Fruit fly (Drosophila melanogaster) whole organism, prepupa: ENCODE results near the gene wnd.

Experiments
- CG10631 ChIP-seq: fragments of 200-800 bp; sonication (Bioruptor generic); optimal IDR thresholded peaks from 2 replicates; lab custom pipeline; 2016; ENCODE audit warnings: missing biosample characterization, missing genetic modification characterization
- CG10669 ChIP-seq: fragments of 200-800 bp; sonication (Bioruptor generic); optimal IDR thresholded peaks from 3 replicates; lab custom pipeline; 2018; ENCODE audit warnings: missing biosample characterization, mild to moderate bottlenecking, missing genetic modification characterization, moderate library complexity
- CG11294 ChIP-seq: fragments of 200-800 bp; sonication (Bioruptor generic); IDR thresholded peaks from 2 replicates; pipeline ENCODE4 v1.3.6; 2022; ENCODE audit warnings: missing biosample characterization, missing genetic modification characterization
- CG11762 ChIP-seq: fragments of 200-800 bp; sonication (Bioruptor generic); optimal IDR thresholded peaks from 3 replicates; lab custom pipeline; 2016; ENCODE audit warnings: missing biosample characterization, missing genetic modification characterization; ENCODE audit not compliant: insufficient read depth
- CG11902 ChIP-seq: fragments of 200-800 bp; sonication (Bioruptor generic); optimal IDR thresholded peaks from 3 replicates; lab custom pipeline; 2016; ENCODE audit warnings: missing biosample characterization, missing genetic modification characterization
- CG15336 ChIP-seq: fragments of 200-800 bp; sonication (Bioruptor generic); IDR thresholded peaks from 2 replicates; pipeline ENCODE4 v1.3.6; 2022; ENCODE audit warnings: missing biosample characterization, missing genetic modification characterization
- CG1621 ChIP-seq: fragments of 200-800 bp; sonication (Bioruptor generic); optimal IDR thresholded peaks from 3 replicates; lab custom pipeline; 2018; ENCODE audit warnings: missing biosample characterization, mild to moderate bottlenecking, missing genetic modification characterization
- CG16779 ChIP-seq: fragments of 200-800 bp; sonication (Bioruptor generic); optimal IDR thresholded peaks from 3 replicates; lab custom pipeline; 2017; ENCODE audit warnings: missing biosample characterization, mild to moderate bottlenecking, missing genetic modification characterization
- CG3032 ChIP-seq: fragments of 200-800 bp; optimal IDR thresholded peaks from 2 replicates; lab custom pipeline; 2019; ENCODE audit warnings: missing biosample characterization, mild to moderate bottlenecking, missing genetic modification characterization, moderate library complexity
- CG34406 ChIP-seq: fragments of 200-800 bp; sonication (Bioruptor generic); optimal IDR thresholded peaks from 3 replicates; lab custom pipeline; 2016; ENCODE audit warnings: missing biosample characterization, missing genetic modification characterization
- CG4318 ChIP-seq: fragments of 200-800 bp; sonication (Bioruptor generic); optimal IDR thresholded peaks from 3 replicates; lab custom pipeline; 2017; ENCODE audit warnings: missing biosample characterization, mild to moderate bottlenecking, missing genetic modification characterization
- CG6163 ChIP-seq: fragments of 200-800 bp; sonication (Bioruptor generic); IDR thresholded peaks from 3 replicates; pipeline ENCODE4 v1.3.6; 2022; ENCODE audit warnings: missing biosample characterization, missing genetic modification characterization
- CG6792 ChIP-seq: fragments of 200-800 bp; sonication (Bioruptor generic); optimal IDR thresholded peaks from 3 replicates; lab custom pipeline; 2016; ENCODE audit warnings: missing biosample characterization, missing genetic modification characterization
- CG6854 ChIP-seq: fragments of 200-800 bp; sonication (Bioruptor generic); optimal IDR thresholded peaks from 2 replicates; lab custom pipeline; 2017; ENCODE audit warnings: missing biosample characterization, mild to moderate bottlenecking, missing genetic modification characterization
- CG7368 ChIP-seq: fragments of 200-800 bp; sonication (Bioruptor generic); optimal IDR thresholded peaks from 3 replicates; lab custom pipeline; 2016; ENCODE audit warnings: missing biosample characterization, missing genetic modification characterization
- CG8632 ChIP-seq: fragments of 200-800 bp; sonication (Bioruptor generic); optimal IDR thresholded peaks from 3 replicates; lab custom pipeline; 2016; ENCODE audit warnings: missing biosample characterization, missing genetic modification characterization
- CG9139 ChIP-seq: fragments of 200-800 bp; sonication (Bioruptor generic); optimal IDR thresholded peaks from 3 replicates; lab custom pipeline; 2017; ENCODE audit warnings: missing biosample characterization, mild to moderate bottlenecking, missing genetic modification characterization
- Eip78C ChIP-seq: fragments of 200-800 bp; sonication (Bioruptor generic); peaks from one replicate; lab custom pipeline; 2016; ENCODE audit warnings: missing biosample characterization, missing genetic modification characterization
- Eip93F ChIP-seq: fragments of 200-800 bp; sonication (Bioruptor generic); optimal IDR thresholded peaks from 2 replicates; lab custom pipeline; 2016; ENCODE audit warnings: missing biosample characterization, mild to moderate bottlenecking, missing genetic modification characterization
- Ets21C ChIP-seq: fragments of 200-800 bp; sonication (Bioruptor generic); optimal IDR thresholded peaks from 3 replicates; lab custom pipeline; 2016; ENCODE audit warnings: missing biosample characterization, missing genetic modification characterization
- Ets96B ChIP-seq: fragments of 200-800 bp; optimal IDR thresholded peaks from 2 replicates; lab custom pipeline; 2019; ENCODE audit warnings: missing biosample characterization, mild to moderate bottlenecking, missing genetic modification characterization, moderate library complexity
- Gug ChIP-seq: fragments of 200-800 bp; sonication (Bioruptor generic); IDR thresholded peaks from 2 replicates; pipeline ENCODE4 v1.3.6; 2022; ENCODE audit warnings: missing biosample characterization, missing genetic modification characterization
- Hr38 ChIP-seq: sonication (Bioruptor generic); optimal IDR thresholded peaks from 2 replicates; lab custom pipeline; 2016; ENCODE audit warnings: missing biosample characterization, missing genetic modification characterization
- Hr39 ChIP-seq: fragments of 200-800 bp; sonication (Bioruptor generic); optimal IDR thresholded peaks from 2 replicates; lab custom pipeline; 2016; ENCODE audit warnings: missing biosample characterization, missing genetic modification characterization
- Hr4 ChIP-seq: fragments of 200-800 bp; sonication (Bioruptor generic); optimal IDR thresholded peaks from 3 replicates; lab custom pipeline; 2016; ENCODE audit warnings: missing biosample characterization, missing genetic modification characterization
- Lpt ChIP-seq: fragments of 200-800 bp; sonication (Bioruptor generic); optimal IDR thresholded peaks from 3 replicates; lab custom pipeline; 2016; ENCODE audit warnings: missing biosample characterization, missing genetic modification characterization
- Met ChIP-seq: fragments of 200-800 bp; sonication (Bioruptor generic); optimal IDR thresholded peaks from 3 replicates; lab custom pipeline; 2016; ENCODE audit warnings: missing biosample characterization, missing genetic modification characterization
- OdsH ChIP-seq: fragments of 200-800 bp; sonication (Bioruptor generic); optimal IDR thresholded peaks from 3 replicates; lab custom pipeline; 2016; ENCODE audit warnings: missing biosample characterization, missing genetic modification characterization
- Sox102F ChIP-seq: fragments of 200-800 bp; sonication (Bioruptor generic); optimal IDR thresholded peaks from 2 replicates; lab custom pipeline; 2016; ENCODE audit warnings: missing biosample characterization, mild to moderate bottlenecking, missing genetic modification characterization
- Sox14 ChIP-seq: fragments of 200-800 bp; sonication (Bioruptor generic); optimal IDR thresholded peaks from 3 replicates; lab custom pipeline; 2016; ENCODE audit warnings: missing biosample characterization, missing genetic modification characterization
- Sox15 ChIP-seq: fragments of 200-800 bp; sonication (Bioruptor generic); optimal IDR thresholded peaks from 3 replicates; lab custom pipeline; 2016; ENCODE audit warnings: missing biosample characterization, missing genetic modification characterization
- achi ChIP-seq: fragments of 200-800 bp; sonication (Bioruptor generic); optimal IDR thresholded peaks from 3 replicates; lab custom pipeline; 2016; ENCODE audit warnings: missing biosample characterization, missing genetic modification characterization
- acj6 ChIP-seq: fragments of 200-800 bp; sonication (Bioruptor generic); optimal IDR thresholded peaks from 3 replicates; lab custom pipeline; 2016; ENCODE audit warnings: missing biosample characterization, missing genetic modification characterization
- dac ChIP-seq: fragments of 200-800 bp; sonication (Bioruptor generic); optimal IDR thresholded peaks from 2 replicates; lab custom pipeline; 2017; ENCODE audit warnings: missing biosample characterization, mild to moderate bottlenecking, missing genetic modification characterization
- dsx ChIP-seq: fragments of 200-800 bp; optimal IDR thresholded peaks from 3 replicates; lab custom pipeline; 2019; ENCODE audit warnings: missing biosample characterization, mild to moderate bottlenecking, missing genetic modification characterization, moderate library complexity; ENCODE audit not compliant: poor library complexity, severe bottlenecking
- eg ChIP-seq: fragments of 200-800 bp; sonication (Bioruptor generic); IDR thresholded peaks from 3 replicates; pipeline ENCODE4 v1.3.6; 2022; ENCODE audit warnings: missing biosample characterization, missing genetic modification characterization
- esn ChIP-seq: fragments of 200-800 bp; sonication (Bioruptor generic); optimal IDR thresholded peaks from 2 replicates; lab custom pipeline; 2016; ENCODE audit warnings: missing biosample characterization, mild to moderate bottlenecking, missing genetic modification characterization, moderate library complexity
- fd85E ChIP-seq: fragments of 200-800 bp; sonication (Bioruptor generic); optimal IDR thresholded peaks from 3 replicates; lab custom pipeline; 2016; ENCODE audit warnings: missing biosample characterization, missing genetic modification characterization
- fkh ChIP-seq: fragments of 200-800 bp; sonication (Bioruptor generic); optimal IDR thresholded peaks from 3 replicates; lab custom pipeline; 2017; ENCODE audit warnings: missing biosample characterization, mild to moderate bottlenecking, missing genetic modification characterization, moderate library complexity
- lz ChIP-seq: fragments of 200-800 bp; sonication (Bioruptor generic); optimal IDR thresholded peaks from 3 replicates; lab custom pipeline; 2016; ENCODE audit warnings: missing biosample characterization, missing genetic modification characterization
- pdm3 ChIP-seq: fragments of 200-800 bp; sonication (Bioruptor generic); optimal IDR thresholded peaks from 3 replicates; lab custom pipeline; 2016; ENCODE audit warnings: missing biosample characterization, missing genetic modification characterization
- salr ChIP-seq, 2 experiments: fragments of 200-800 bp; sonication (Bioruptor generic); optimal IDR thresholded peaks; 3 replicates each; lab custom pipeline; 2016 to 2018; ENCODE audit warnings: missing biosample characterization in 2 of 2, missing genetic modification characterization in 2 of 2, mild to moderate bottlenecking in 1 of 2
- svp ChIP-seq: fragments of 200-800 bp; sonication (Bioruptor generic); peaks from one replicate; lab custom pipeline; 2016; ENCODE audit warnings: missing biosample characterization, missing genetic modification characterization
- topi ChIP-seq: fragments of 200-800 bp; sonication (Bioruptor generic); optimal IDR thresholded peaks from 3 replicates; lab custom pipeline; 2016; ENCODE audit warnings: missing biosample characterization, missing genetic modification characterization
- vri ChIP-seq: fragments of 200-800 bp; sonication (Bioruptor generic); optimal IDR thresholded peaks from 3 replicates; lab custom pipeline; 2016; ENCODE audit warnings: missing biosample characterization, mild to moderate bottlenecking, missing genetic modification characterization

Gene wnd

dm6 chr3L:19632766-19633632 lies 2.6 kb downstream of the wnd start (continued):
- TF ChIP-seq Ets21C (GFP tag; lab: Kevin White, UChicago) (no peak), Sox102F (GFP tag; lab: Kevin White, UChicago) (peak; percentile 52), Eip93F (GFP tag; lab: Kevin White, UChicago) (peak; percentile 43), svp (GFP tag; lab: Kevin White, UChicago) (peak; percentile 82), dsx (GFP tag; lab: Kevin White, UChicago) (no peak), lz (peak; percentile 49), CG11902 (GFP tag; lab: Kevin White, UChicago) (peak; percentile 27), pdm3 (GFP tag; lab: Kevin White, UChicago) (peak; percentile 71), Eip78C (GFP tag; lab: Kevin White, UChicago) (peak; percentile 93), acj6 (GFP tag; lab: Kevin White, UChicago) (peak; percentile 58), OdsH (GFP tag; lab: Kevin White, UChicago) (peak; percentile 70), CG3032 (peak; percentile 31), Gug (GFP tag; lab: Robert Waterston, UW) (peak; percentile 52; the same call in 1 of the 2 replicates), CG4318 (GFP tag; lab: Kevin White, UChicago) (peak; percentile 30), CG6792 (peak; percentile 41), CG6163 (GFP tag; lab: Robert Waterston, UW) (peak; percentile 67; the same call in 2 of the 3 replicates), CG11294 (GFP tag; lab: Robert Waterston, UW) (peak; percentile 59), esn (GFP tag; lab: Kevin White, UChicago) (peak; percentile 73), dac (GFP tag; lab: Kevin White, UChicago) (no peak)

DNA sequence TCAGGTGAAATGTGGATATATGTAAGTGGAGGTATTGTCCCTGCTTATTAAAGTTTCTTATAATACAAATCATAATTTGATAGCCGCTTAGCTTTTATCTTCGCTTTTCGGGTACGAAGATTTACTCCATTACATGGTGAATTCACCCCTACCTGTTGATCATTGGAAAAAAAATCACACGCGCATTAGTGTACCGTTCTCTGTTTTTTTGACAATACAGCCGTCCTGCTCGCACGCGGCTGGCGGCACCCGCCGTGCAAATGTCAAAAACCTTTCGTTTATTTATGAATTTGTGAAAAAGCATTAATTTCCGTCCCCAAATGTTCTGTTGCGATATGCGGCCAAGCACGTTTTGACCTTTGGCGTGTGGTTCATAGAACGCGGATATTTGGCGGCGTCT lies 3.7 kb downstream of the wnd start:
- no peak for TF ChIP-seq CG34406 (GFP tag; lab: Kevin White, UChicago)
- no peak for TF ChIP-seq CG16779 (tag; lab: Kevin White, UChicago)
- TF ChIP-seq svp (GFP tag; lab: Kevin White, UChicago): no peak
- TF ChIP-seq eg (GFP tag; lab: Robert Waterston, UW): no peak
- TF ChIP-seq CG6792: no peak
- TF ChIP-seq OdsH (GFP tag; lab: Kevin White, UChicago): no peak
- TF ChIP-seq salr (GFP tag; optimal IDR thresholded peaks at IDR 0.05; lab: Kevin White, UChicago): no peak
- TF ChIP-seq Hr38 (GFP tag; lab: Kevin White, UChicago): no peak
- no peak for TF ChIP-seq Lpt (GFP tag; lab: Kevin White, UChicago)
- no peak for TF ChIP-seq topi
- TF ChIP-seq Sox102F (GFP tag; lab: Kevin White, UChicago): no peak
- no peak for TF ChIP-seq Gug (GFP tag; lab: Robert Waterston, UW)
- no peak for TF ChIP-seq dac (GFP tag; lab: Kevin White, UChicago)
- no peak for TF ChIP-seq CG10669
- TF ChIP-seq fkh (GFP tag; lab: Kevin White, UChicago): no peak
- no peak for TF ChIP-seq Hr4 (GFP tag; lab: Kevin White, UChicago)
- no peak for TF ChIP-seq CG9139
- TF ChIP-seq Ets96B (tag; lab: Kevin White, UChicago): no peak
- TF ChIP-seq CG8632 (GFP tag; lab: Kevin White, UChicago): no peak

dm6 chr3L:19630701-19631100 lies 4.9 kb downstream of the wnd start:
- TF ChIP-seq CG10631 (GFP tag; lab: Kevin White, UChicago) (no peak), vri (GFP tag; lab: Kevin White, UChicago) (peak; percentile 81), pdm3 (GFP tag; lab: Kevin White, UChicago) (no peak), achi (GFP tag; lab: Kevin White, UChicago) (no peak), CG6854 (peak; percentile 12), Met (GFP tag; lab: Kevin White, UChicago) (no peak), OdsH (GFP tag; lab: Kevin White, UChicago) (no peak), Ets96B (tag; lab: Kevin White, UChicago) (no peak), fd85E (GFP tag; lab: Kevin White, UChicago) (no peak), CG11294 (GFP tag; lab: Robert Waterston, UW) (no peak), Sox14 (GFP tag; lab: Kevin White, UChicago) (no peak), eg (GFP tag; lab: Robert Waterston, UW) (no peak), CG7368 (GFP tag; lab: Kevin White, UChicago) (no peak), CG15336 (no peak), dsx (GFP tag; lab: Kevin White, UChicago) (no peak), svp (GFP tag; lab: Kevin White, UChicago) (no peak), esn (GFP tag; lab: Kevin White, UChicago) (peak; percentile 17), CG6792 (no peak), CG1621 (tag; lab: Kevin White, UChicago) (no peak), Hr4 (GFP tag; lab: Kevin White, UChicago) (no peak), CG11762 (GFP tag; lab: Kevin White, UChicago) (no peak), Hr39 (GFP tag; lab: Kevin White, UChicago) (no peak), Eip78C (GFP tag; lab: Kevin White, UChicago) (no peak), Eip93F (GFP tag; lab: Kevin White, UChicago) (peak; percentile 8), Sox15 (GFP tag; lab: Kevin White, UChicago) (no peak), fkh (GFP tag; lab: Kevin White, UChicago) (peak; percentile 94)
